Worm (Caenorhabditis elegans) whole organism, L1 larva: ENCODE results near the gene K07C5.2.

ENCODE experiments used
- C04F5.9 ChIP-seq: sonication (generic microtip); optimal IDR thresholded peaks from 2 replicates; lab custom pipeline; 2016; ENCODE audit warnings: missing genetic modification characterization, missing compliant biosample characterization
- F16B12.6 ChIP-seq: fragments of 150-350 bp; optimal IDR thresholded peaks from 2 replicates; lab custom pipeline; 2014; ENCODE audit warnings: missing biosample characterization, missing genetic modification characterization
- alr-1 ChIP-seq: fragments of 200-800 bp; sonication (Bioruptor generic); optimal IDR thresholded peaks from 2 replicates; lab custom pipeline; 2018; ENCODE audit warnings: borderline replicate concordance, mild to moderate bottlenecking, missing genetic modification characterization, missing compliant biosample characterization
- aly-2 ChIP-seq: fragments of 150-350 bp; optimal IDR thresholded peaks from 2 replicates; lab custom pipeline; 2014; ENCODE audit warnings: missing biosample characterization, missing genetic modification characterization
- ama-1 ChIP-seq: fragments of 150-350 bp; optimal IDR thresholded peaks from 2 replicates; lab custom pipeline; 2014
- ceh-63 ChIP-seq: fragments of 200-800 bp; sonication (Bioruptor generic); optimal IDR thresholded peaks from 2 replicates; lab custom pipeline; 2018; ENCODE audit warnings: mild to moderate bottlenecking, missing genetic modification characterization, missing compliant biosample characterization
- ceh-82 ChIP-seq, 3 experiments: fragments of 150-350 bp in 1 of 3; sonication (generic microtip) in 2 of 3; optimal IDR thresholded peaks; 2 replicates each; lab custom pipeline; 2014 to 2017; ENCODE audit warnings: missing biosample characterization in 3 of 3, missing genetic modification characterization in 3 of 3
- ceh-88 ChIP-seq: fragments of 200-800 bp; sonication (Bioruptor generic); IDR thresholded peaks from 2 replicates; pipeline ENCODE4 v1.3.6; 2022; ENCODE audit warnings: missing genetic modification characterization, missing compliant biosample characterization
- dsc-1 ChIP-seq: sonication (generic microtip); optimal IDR thresholded peaks from 2 replicates; lab custom pipeline; 2016; ENCODE audit warnings: mild to moderate bottlenecking, missing genetic modification characterization, missing compliant biosample characterization
- efl-1 ChIP-seq, 4 experiments: fragments of 150-350 bp; optimal IDR thresholded peaks in 3 of 4; peaks in 1 of 4; 1 replicate in 1 of 4; 2 replicates in 3 of 4; lab custom pipeline; 2014; ENCODE audit warnings: missing biosample characterization in 2 of 4, missing genetic modification characterization in 2 of 4, missing genetic modification reagents in 2 of 4
- egl-27 ChIP-seq, 2 experiments: fragments of 150-350 bp in 1 of 2; sonication (generic microtip); optimal IDR thresholded peaks; 3 replicates each; lab custom pipeline; 2017 to 2018; ENCODE audit warnings: missing biosample characterization in 2 of 2, missing genetic modification characterization in 2 of 2, missing genetic modification reagents in 2 of 2
- ets-5 ChIP-seq: fragments of 200-800 bp; sonication (Bioruptor generic); IDR thresholded peaks from 2 replicates; pipeline ENCODE4 v1.3.6; 2022; ENCODE audit warnings: missing genetic modification characterization, missing compliant biosample characterization
- fkh-8 ChIP-seq: sonication (generic microtip); optimal IDR thresholded peaks from 2 replicates; lab custom pipeline; 2016; ENCODE audit warnings: mild to moderate bottlenecking, missing genetic modification characterization, missing compliant biosample characterization
- grh-1 ChIP-seq: fragments of 200-800 bp; sonication (Bioruptor generic); IDR thresholded peaks from 2 replicates; pipeline ENCODE4 v1.3.6; 2022; ENCODE audit warnings: missing genetic modification reagents, missing genetic modification characterization, missing compliant biosample characterization
- hlh-17 ChIP-seq: fragments of 200-800 bp; sonication (Bioruptor generic); optimal IDR thresholded peaks from 2 replicates; lab custom pipeline; 2018; ENCODE audit warnings: missing genetic modification characterization, mild to moderate bottlenecking, missing compliant biosample characterization, moderate library complexity, borderline replicate concordance
- hlh-4 ChIP-seq: sonication (generic microtip); optimal IDR thresholded peaks from 2 replicates; lab custom pipeline; 2016; ENCODE audit warnings: mild to moderate bottlenecking, missing genetic modification characterization, missing compliant biosample characterization
- lin-13 ChIP-seq: fragments of 150-350 bp; optimal IDR thresholded peaks from 2 replicates; lab custom pipeline; 2014; ENCODE audit warnings: missing biosample characterization, missing genetic modification reagents, missing genetic modification characterization
- lin-14 ChIP-seq: fragments of 200-800 bp; sonication (Bioruptor generic); optimal IDR thresholded peaks from 2 replicates; lab custom pipeline; 2018; ENCODE audit warnings: mild to moderate bottlenecking, missing genetic modification characterization, moderate library complexity, missing compliant biosample characterization
- lin-15B ChIP-seq: fragments of 150-350 bp; sonication (generic microtip); optimal IDR thresholded peaks from 3 replicates; lab custom pipeline; 2014; ENCODE audit warnings: missing biosample characterization, missing genetic modification characterization
- lin-35 ChIP-seq, 2 experiments: fragments of 150-350 bp; optimal IDR thresholded peaks; 2 replicates each; lab custom pipeline; 2014; ENCODE audit warnings: missing biosample characterization in 2 of 2, missing genetic modification characterization in 2 of 2, missing genetic modification reagents in 2 of 2
- mab-9 ChIP-seq: fragments of 200-800 bp; sonication (Bioruptor generic); IDR thresholded peaks from 2 replicates; pipeline ENCODE4 v1.3.6; 2022; ENCODE audit warnings: missing genetic modification reagents, missing genetic modification characterization, missing compliant biosample characterization
- mdl-1 ChIP-seq, 2 experiments: fragments of 150-350 bp; optimal IDR thresholded peaks; 2 replicates each; lab custom pipeline; 2014 to 2017; ENCODE audit warnings: missing biosample characterization in 2 of 2, missing genetic modification characterization in 2 of 2, inconsistent platforms in 1 of 2
- mef-2 ChIP-seq: fragments of 150-350 bp; optimal IDR thresholded peaks from 2 replicates; lab custom pipeline; 2014; ENCODE audit warnings: missing biosample characterization, missing genetic modification characterization
- mep-1 ChIP-seq: fragments of 150-350 bp; optimal IDR thresholded peaks from 2 replicates; lab custom pipeline; 2014; ENCODE audit warnings: missing biosample characterization, missing genetic modification characterization
- nhr-11 ChIP-seq: fragments of 150-350 bp; optimal IDR thresholded peaks from 2 replicates; lab custom pipeline; 2014; ENCODE audit warnings: missing biosample characterization, missing genetic modification characterization
- nhr-12 ChIP-seq: sonication (generic microtip); optimal IDR thresholded peaks from 2 replicates; lab custom pipeline; 2017; ENCODE audit warnings: missing biosample characterization, missing genetic modification characterization
- nhr-19 ChIP-seq: fragments of 200-800 bp; sonication (Bioruptor generic); conservative IDR thresholded peaks from 2 replicates; pipeline ENCODE4 v1.3.6; 2022; ENCODE audit warnings: missing genetic modification characterization, missing compliant biosample characterization
- nhr-20 ChIP-seq: sonication (generic microtip); optimal IDR thresholded peaks from 2 replicates; lab custom pipeline; 2016; ENCODE audit warnings: mild to moderate bottlenecking, missing genetic modification characterization, missing compliant biosample characterization
- nhr-28 ChIP-seq: fragments of 150-350 bp; optimal IDR thresholded peaks from 2 replicates; lab custom pipeline; 2014; ENCODE audit warnings: missing biosample characterization, missing genetic modification characterization
- nhr-71 ChIP-seq: sonication (generic microtip); optimal IDR thresholded peaks from 2 replicates; lab custom pipeline; 2016; ENCODE audit warnings: mild to moderate bottlenecking, missing genetic modification characterization, moderate library complexity, missing compliant biosample characterization
- nhr-76 ChIP-seq: sonication (generic microtip); optimal IDR thresholded peaks from 2 replicates; lab custom pipeline; 2017; ENCODE audit warnings: missing biosample characterization, missing genetic modification characterization
- nhr-84 ChIP-seq: sonication (generic microtip); optimal IDR thresholded peaks from 2 replicates; lab custom pipeline; 2017; ENCODE audit warnings: missing biosample characterization, missing genetic modification characterization
- nhr-85 ChIP-seq: sonication (generic microtip); peaks from one replicate; lab custom pipeline; 2016; ENCODE audit warnings: missing genetic modification characterization, inconsistent platforms, missing compliant biosample characterization
- nhr-90 ChIP-seq: sonication (generic microtip); optimal IDR thresholded peaks from 2 replicates; lab custom pipeline; 2016; ENCODE audit warnings: mild to moderate bottlenecking, missing genetic modification characterization, missing compliant biosample characterization; ENCODE audit not compliant: poor library complexity
- skn-1 ChIP-seq: fragments of 150-350 bp; optimal IDR thresholded peaks from 2 replicates; lab custom pipeline; 2014; ENCODE audit warnings: missing biosample characterization, missing genetic modification characterization
- snpc-4 ChIP-seq: fragments of 150-350 bp; optimal IDR thresholded peaks from 2 replicates; lab custom pipeline; 2014; ENCODE audit warnings: missing biosample characterization, missing genetic modification characterization
- snu-23 ChIP-seq: sonication (generic microtip); optimal IDR thresholded peaks from 2 replicates; lab custom pipeline; 2016; ENCODE audit warnings: missing genetic modification characterization, missing compliant biosample characterization
- swsn-7 ChIP-seq: sonication (generic microtip); optimal IDR thresholded peaks from 2 replicates; lab custom pipeline; 2016; ENCODE audit warnings: missing genetic modification characterization, missing compliant biosample characterization
- tbx-2 ChIP-seq: sonication (generic microtip); optimal IDR thresholded peaks from 2 replicates; lab custom pipeline; 2016; ENCODE audit warnings: missing genetic modification characterization, missing compliant biosample characterization
- unc-130 ChIP-seq: fragments of 150-350 bp; optimal IDR thresholded peaks from 2 replicates; lab custom pipeline; 2017; ENCODE audit warnings: missing biosample characterization, missing genetic modification characterization, inconsistent platforms
- unc-30 ChIP-seq: sonication (generic microtip); optimal IDR thresholded peaks from 2 replicates; lab custom pipeline; 2017; ENCODE audit warnings: missing biosample characterization, missing genetic modification characterization
- unc-62 ChIP-seq: fragments of 150-350 bp; optimal IDR thresholded peaks from 2 replicates; lab custom pipeline; 2014; ENCODE audit warnings: missing biosample characterization, missing genetic modification reagents, missing genetic modification characterization
- unc-86 ChIP-seq: sonication (generic microtip); optimal IDR thresholded peaks from 2 replicates; lab custom pipeline; 2016; ENCODE audit warnings: missing genetic modification characterization, missing compliant biosample characterization
- unc-98 ChIP-seq: fragments of 200-800 bp; sonication (Bioruptor generic); IDR thresholded peaks from 2 replicates; pipeline ENCODE4 v1.3.6; 2022; ENCODE audit warnings: missing genetic modification characterization, missing compliant biosample characterization
- vab-15 ChIP-seq: sonication (generic microtip); optimal IDR thresholded peaks from 2 replicates; lab custom pipeline; 2017; ENCODE audit warnings: missing genotype, mild to moderate bottlenecking, missing genetic modification characterization, missing compliant biosample characterization
- xbp-1 ChIP-seq: sonication (generic microtip); optimal IDR thresholded peaks from 2 replicates; lab custom pipeline; 2016; ENCODE audit warnings: missing genetic modification characterization, missing compliant biosample characterization
- zip-4 ChIP-seq: fragments of 200-800 bp; sonication (Bioruptor generic); optimal IDR thresholded peaks from 2 replicates; lab custom pipeline; 2018; ENCODE audit warnings: mild to moderate bottlenecking, missing genetic modification characterization, moderate library complexity, missing compliant biosample characterization

The K07C5.2 gene

ce11 chrV:10342904-10343303 lies 3.6 kb downstream of the K07C5.2 start, which contains the start of gene K07C5.3:
Gene K07C5.3, plus strand, starts transcription at chrV:10343032.
- TF ChIP-seq mef-2 = no peak
- TF ChIP-seq unc-130 (tag; lab: Kevin White, UChicago) = no peak
- TF ChIP-seq mab-9 (GFP tag; lab: Robert Waterston, UW) = no peak
- TF ChIP-seq hlh-4 (tag; lab: Kevin White, UChicago) = no peak
- no peak for TF ChIP-seq unc-62 (GFP tag; lab: Kevin White, UChicago)
- TF ChIP-seq lin-15B (tag; lab: Kevin White, UChicago) = no peak
- no peak for TF ChIP-seq nhr-28 (tag; lab: Kevin White, UChicago)
- TF ChIP-seq tbx-2 (tag; lab: Kevin White, UChicago) = no peak
- no peak for TF ChIP-seq lin-14 (GFP tag; lab: Kevin White, UChicago)
- no peak for TF ChIP-seq fkh-8 (tag; lab: Kevin White, UChicago)
- no peak for TF ChIP-seq dsc-1
- no peak for TF ChIP-seq egl-27 (tag; optimal IDR thresholded peaks at IDR 0.05; lab: Kevin White, UChicago)

- TF ChIP-seq lin-35 (GFP tag; optimal IDR thresholded peaks at IDR 0.05; lab: Kevin White, UChicago) = no peak
- no peak for TF ChIP-seq efl-1 (optimal IDR thresholded peaks at IDR 0.05; lab: Kevin White, UChicago)
- peak in 1 of 2 experiments; percentile 33 for TF ChIP-seq efl-1 (GFP tag; optimal IDR thresholded peaks at IDR 0.05 in 1 of 2; lab: Kevin White, UChicago)
Observed at ce11 chrV:10350054-10350453, 10.8 kb downstream of the K07C5.2 start, which contains the start of gene K07C5.9. Gene K07C5.9, minus strand, starts transcription at chrV:10350154.

- TF ChIP-seq vab-15 (tag; lab: Kevin White, UChicago) = no peak
- TF ChIP-seq nhr-76 = no peak
- TF ChIP-seq unc-98 = no peak
- no peak for TF ChIP-seq ets-5 (GFP tag; lab: Robert Waterston, UW)
- no peak for TF ChIP-seq nhr-84 (tag; lab: Kevin White, UChicago)
- TF ChIP-seq swsn-7 = peak; percentile 92
- no peak for TF ChIP-seq nhr-11 (tag; lab: Kevin White, UChicago)
- no peak for TF ChIP-seq ceh-63
- TF ChIP-seq unc-30 (tag; lab: Kevin White, UChicago) = no peak
- peak; percentile 85 for TF ChIP-seq unc-130 (tag; lab: Kevin White, UChicago)
- no peak for TF ChIP-seq hlh-17 (GFP tag; lab: Kevin White, UChicago)
- peak; percentile 47 for TF ChIP-seq zip-4 (GFP tag; lab: Kevin White, UChicago)
- no peak; the same call in 1 of the 2 replicates for TF ChIP-seq ceh-88 (GFP tag; lab: Robert Waterston, UW)
- TF ChIP-seq nhr-90 (tag; lab: Kevin White, UChicago) = peak; percentile 90
- peak in 1 of 2 experiments; percentile 73 for TF ChIP-seq mdl-1 (tag; optimal IDR thresholded peaks at IDR 0.05; lab: Kevin White, UChicago)
- peak; percentile 87 for TF ChIP-seq lin-14 (GFP tag; lab: Kevin White, UChicago)
- peak; percentile 92 for TF ChIP-seq snu-23 (GFP tag; lab: Kevin White, UChicago)
- peak; percentile 92 for TF ChIP-seq xbp-1 (tag; lab: Kevin White, UChicago)
- peak; percentile 47 for TF ChIP-seq F16B12.6 (tag; lab: Kevin White, UChicago)
- peak; percentile 84 for TF ChIP-seq nhr-19 (GFP tag; lab: Robert Waterston, UW)
- TF ChIP-seq skn-1 (tag; lab: Kevin White, UChicago) = peak; percentile 75
- TF ChIP-seq mep-1 (tag; lab: Kevin White, UChicago) = peak; percentile 97
- no peak for TF ChIP-seq unc-62 (GFP tag; lab: Kevin White, UChicago)
- TF ChIP-seq nhr-71 = peak; percentile 93
- TF ChIP-seq snpc-4 (tag; lab: Kevin White, UChicago) = peak; percentile 69
- no peak for TF ChIP-seq ama-1 (lab: Kevin White, UChicago)
- peak; percentile 87 for TF ChIP-seq nhr-85 (tag; lab: Kevin White, UChicago)
- peak; percentile 74 for TF ChIP-seq C04F5.9
- peak; percentile 70 for TF ChIP-seq grh-1 (GFP tag; lab: Robert Waterston, UW)
- TF ChIP-seq lin-13 = peak; percentile 81
- TF ChIP-seq ceh-82 (tag; optimal IDR thresholded peaks at IDR 0.05; lab: Kevin White, UChicago) = peak; percentile 72 to 82 (median 73)
- TF ChIP-seq tbx-2 (tag; lab: Kevin White, UChicago) = peak; percentile 89
- no peak for TF ChIP-seq nhr-12 (tag; lab: Kevin White, UChicago)
- peak; percentile 62 for TF ChIP-seq mab-9 (GFP tag; lab: Robert Waterston, UW)
- no peak for TF ChIP-seq alr-1 (tag; lab: Kevin White, UChicago)
- TF ChIP-seq nhr-20 = peak; percentile 91
- peak; percentile 77 for TF ChIP-seq unc-86
- peak; percentile 87 to 90 for TF ChIP-seq efl-1 (optimal IDR thresholded peaks at IDR 0.05; lab: Kevin White, UChicago)
- peak; percentile 84 to 98 for TF ChIP-seq efl-1 (GFP tag; optimal IDR thresholded peaks at IDR 0.05 in 1 of 2; lab: Kevin White, UChicago)
- peak; percentile 45 for TF ChIP-seq aly-2 (tag; lab: Kevin White, UChicago)
Observed at ce11 chrV:10352928-10353427, 13.7 kb downstream of the K07C5.2 start, which contains the start of gene nol-56. Gene nol-56, minus strand, starts transcription at chrV:10352978.
